Worm (Caenorhabditis elegans) whole organism, midembryonic: ENCODE data around the gene C09F12.2.

Experiments used
- T22C8.4 ChIP-seq: fragments of 200-800 bp; sonication (Bioruptor generic); IDR thresholded peaks from 2 replicates; pipeline ENCODE4 v1.3.6; 2022; ENCODE audit warnings: missing genetic modification characterization, missing compliant biosample characterization
- cog-1 ChIP-seq: sonication (generic microtip); optimal IDR thresholded peaks from 2 replicates; lab custom pipeline; 2016; ENCODE audit warnings: missing genetic modification characterization, missing compliant biosample characterization
- flt-1 ChIP-seq: fragments of 200-800 bp; sonication (Bioruptor generic); IDR thresholded peaks from 2 replicates; pipeline ENCODE4 v1.3.6; 2022; ENCODE audit warnings: missing genetic modification characterization, missing compliant biosample characterization
- klf-2 ChIP-seq: fragments of 200-800 bp; sonication (Bioruptor generic); conservative IDR thresholded peaks from 2 replicates; pipeline ENCODE4 v1.3.6; 2022; ENCODE audit warnings: missing genetic modification reagents, missing genetic modification characterization, missing compliant biosample characterization
- med-1 ChIP-seq: sonication (generic microtip); optimal IDR thresholded peaks from 2 replicates; lab custom pipeline; 2017; ENCODE audit warnings: missing genetic modification characterization, mild to moderate bottlenecking, missing compliant biosample characterization, antibody characterized with exemption, missing genetic modification reagents; ENCODE audit not compliant: insufficient read depth
- ref-1 ChIP-seq: fragments of 200-800 bp; sonication (Bioruptor generic); conservative IDR thresholded peaks from 2 replicates; pipeline ENCODE4 v1.3.6; 2022; ENCODE audit warnings: missing genetic modification reagents, missing genetic modification characterization, missing compliant biosample characterization
- tab-1 ChIP-seq: fragments of 200-800 bp; sonication (Bioruptor generic); IDR thresholded peaks from 2 replicates; pipeline ENCODE4 v1.3.6; 2022; ENCODE audit warnings: missing genetic modification characterization, missing compliant biosample characterization
- ztf-23 ChIP-seq: fragments of 200-800 bp; sonication (Bioruptor generic); IDR thresholded peaks from 2 replicates; pipeline ENCODE4 v1.3.6; 2022; ENCODE audit warnings: missing genetic modification reagents, missing genetic modification characterization, missing compliant biosample characterization
- ztf-29 ChIP-seq: fragments of 200-800 bp; sonication (Bioruptor generic); IDR thresholded peaks from 2 replicates; pipeline ENCODE4 v1.3.6; 2022; ENCODE audit warnings: missing genetic modification reagents, missing genetic modification characterization, missing compliant biosample characterization

The C09F12.2 gene

DNA sequence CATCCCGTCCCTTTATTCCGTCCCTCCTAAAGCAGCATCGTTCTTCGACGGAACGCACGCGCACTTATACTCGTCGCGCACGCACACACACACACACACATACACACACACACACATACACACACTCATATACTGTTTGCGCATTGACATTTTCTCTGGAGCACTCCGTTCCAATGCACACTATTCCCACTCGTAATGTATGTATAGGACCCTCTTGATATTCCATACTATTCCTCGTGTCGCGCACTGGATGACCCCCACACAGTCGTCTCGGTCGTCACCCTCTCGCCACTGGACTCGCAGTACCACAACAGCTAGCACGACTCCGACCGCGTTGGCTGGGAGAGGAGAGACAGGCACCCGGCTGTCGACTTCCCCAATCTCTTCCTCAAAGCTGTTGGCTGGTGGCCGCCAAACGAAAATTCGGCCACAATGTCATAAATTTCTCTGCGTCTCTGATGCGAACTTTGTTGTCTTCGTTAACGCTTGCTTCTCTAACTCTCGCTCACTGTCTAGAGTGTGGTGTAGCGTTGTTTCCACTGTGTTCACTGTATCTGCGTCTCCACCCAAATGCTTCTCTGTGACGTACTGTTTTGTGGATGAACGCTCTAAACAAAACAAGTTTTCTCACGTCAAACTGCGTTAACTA is 22.5 kb upstream of the C09F12.2 start:
- 0 out of 2 replicates have a peak, but pooled peaks have one; percentile 14 for TF ChIP-seq ref-1
- no peak for TF ChIP-seq tab-1 (GFP tag; lab: Robert Waterston, UW)
- TF ChIP-seq klf-2: no peak; the same call in 1 of the 2 replicates
- TF ChIP-seq med-1: no peak
- peak; percentile 96 for TF ChIP-seq cog-1 (tag; lab: Kevin White, UChicago)
- peak; percentile 58; the same call in 1 of the 2 replicates for TF ChIP-seq ztf-29 (GFP tag; lab: Robert Waterston, UW)
- no peak for TF ChIP-seq ztf-23
- peak; percentile 74; the same call in 1 of the 2 replicates for TF ChIP-seq flt-1 (GFP tag; lab: Robert Waterston, UW)
- no peak for TF ChIP-seq T22C8.4 (GFP tag; lab: Robert Waterston, UW)

DNA sequence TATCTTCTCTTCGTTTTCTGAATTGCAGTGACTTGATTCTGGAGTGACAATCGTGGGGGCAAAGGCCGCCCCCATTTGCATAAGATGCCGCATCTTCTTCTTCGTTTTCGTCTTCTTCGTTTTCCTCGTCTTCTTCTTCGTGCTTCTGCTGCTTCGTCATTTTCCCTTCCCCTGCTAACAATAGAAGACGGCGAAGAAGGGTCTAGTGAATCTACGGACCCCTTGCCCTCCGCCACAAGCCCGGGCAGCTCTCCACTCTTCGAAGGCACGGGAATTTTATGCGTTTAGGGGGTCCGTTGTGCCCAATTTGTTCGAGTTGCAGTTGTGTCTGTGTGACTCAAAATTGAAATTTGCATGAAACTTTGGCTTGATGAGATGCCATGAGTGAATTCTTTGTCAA is 21.8 kb upstream of the C09F12.2 start:
- TF ChIP-seq cog-1 (tag; lab: Kevin White, UChicago): no peak
- peak; percentile 53; the same call in 1 of the 2 replicates for TF ChIP-seq flt-1 (GFP tag; lab: Robert Waterston, UW)

DNA sequence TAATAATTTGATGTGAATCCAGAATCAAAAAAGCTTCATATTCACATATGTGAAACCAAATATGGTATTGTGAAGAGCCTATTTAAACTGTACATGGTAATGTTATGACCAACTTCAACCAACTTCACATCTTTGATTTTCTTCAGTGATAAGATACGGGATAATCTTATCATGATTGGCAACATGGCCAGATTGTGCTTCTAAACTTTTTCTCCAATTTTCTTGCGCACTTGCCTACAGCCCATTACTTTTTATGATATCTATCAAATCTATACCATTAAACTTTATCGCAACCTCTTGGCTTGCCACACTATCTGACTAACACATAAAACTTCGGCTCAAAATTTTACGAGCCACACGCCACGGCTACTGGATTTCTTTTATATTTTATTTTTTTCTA is 21.3 kb upstream of the C09F12.2 start:
- TF ChIP-seq ztf-29 (GFP tag; lab: Robert Waterston, UW) (no peak), tab-1 (GFP tag; lab: Robert Waterston, UW) (no peak), T22C8.4 (GFP tag; lab: Robert Waterston, UW) (no peak)

DNA sequence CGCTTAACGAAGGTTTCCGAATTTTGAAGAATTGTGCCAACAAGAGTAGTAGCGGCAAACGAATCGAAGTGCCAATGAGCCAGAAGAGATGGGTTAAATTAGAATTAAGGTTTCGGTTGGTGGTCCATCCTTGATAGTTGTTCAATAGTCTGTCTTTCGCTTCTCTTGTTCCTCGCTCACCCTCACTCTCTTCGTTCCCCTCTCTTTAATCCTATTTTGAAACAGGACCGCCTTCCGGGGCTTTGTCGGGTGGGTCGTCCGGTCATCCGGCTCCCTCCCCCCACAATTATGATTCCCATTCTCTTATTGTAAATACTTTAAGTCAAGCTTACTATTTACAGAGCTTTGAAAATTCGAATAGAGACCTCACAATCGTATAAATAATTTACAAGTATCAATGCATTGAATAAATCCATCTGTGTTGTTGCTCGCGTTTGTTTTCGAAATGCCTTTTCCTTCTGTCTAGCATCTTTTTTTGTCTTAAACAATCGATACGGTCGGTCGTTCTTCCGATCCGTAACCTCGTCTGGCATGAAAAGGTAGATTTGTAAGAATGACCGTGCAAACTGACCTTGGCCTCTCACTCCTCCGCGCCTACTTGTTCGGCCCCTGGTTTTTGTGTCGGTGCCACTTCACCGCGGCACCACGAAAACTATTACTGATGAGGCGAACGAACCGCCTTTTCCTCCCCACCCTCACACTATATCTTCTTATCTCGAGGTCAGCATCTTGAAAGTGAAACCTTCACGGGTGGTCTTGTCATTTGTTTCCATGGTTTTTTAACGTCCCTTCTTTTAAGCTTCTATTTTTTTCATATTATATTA is 20.4 kb upstream of the C09F12.2 start:
- TF ChIP-seq med-1: no peak
- no peak for TF ChIP-seq flt-1 (GFP tag; lab: Robert Waterston, UW)
- no peak for TF ChIP-seq ref-1
- no peak for TF ChIP-seq ztf-23
- no peak for TF ChIP-seq klf-2
- TF ChIP-seq ztf-29 (GFP tag; lab: Robert Waterston, UW): no peak
- TF ChIP-seq tab-1 (GFP tag; lab: Robert Waterston, UW): no peak
- no peak for TF ChIP-seq T22C8.4 (GFP tag; lab: Robert Waterston, UW)
- no peak for TF ChIP-seq cog-1 (tag; lab: Kevin White, UChicago)

DNA sequence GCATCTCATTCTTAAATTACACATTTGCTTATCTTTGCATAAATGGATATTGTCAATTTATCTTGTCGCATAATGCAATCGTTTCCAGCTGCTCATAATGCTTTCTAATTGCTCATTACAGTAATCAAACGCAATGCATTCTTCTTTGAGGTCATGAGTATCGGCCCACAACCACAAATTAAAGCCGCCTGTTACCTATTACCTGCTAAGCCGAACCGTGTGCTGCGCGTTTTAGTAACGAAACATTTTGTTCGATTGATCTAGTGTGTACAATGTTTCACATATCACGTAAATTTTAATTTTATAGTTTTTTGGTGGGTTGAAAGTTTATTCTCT is 19.8 kb upstream of the C09F12.2 start:
- TF ChIP-seq tab-1 (GFP tag; lab: Robert Waterston, UW): no peak
- no peak for TF ChIP-seq klf-2
- TF ChIP-seq T22C8.4 (GFP tag; lab: Robert Waterston, UW): no peak
- TF ChIP-seq cog-1 (tag; lab: Kevin White, UChicago): no peak
- TF ChIP-seq ztf-29 (GFP tag; lab: Robert Waterston, UW): no peak
- no peak for TF ChIP-seq med-1
- TF ChIP-seq ztf-23: no peak
- TF ChIP-seq flt-1 (GFP tag; lab: Robert Waterston, UW): no peak
- TF ChIP-seq ref-1: no peak

DNA sequence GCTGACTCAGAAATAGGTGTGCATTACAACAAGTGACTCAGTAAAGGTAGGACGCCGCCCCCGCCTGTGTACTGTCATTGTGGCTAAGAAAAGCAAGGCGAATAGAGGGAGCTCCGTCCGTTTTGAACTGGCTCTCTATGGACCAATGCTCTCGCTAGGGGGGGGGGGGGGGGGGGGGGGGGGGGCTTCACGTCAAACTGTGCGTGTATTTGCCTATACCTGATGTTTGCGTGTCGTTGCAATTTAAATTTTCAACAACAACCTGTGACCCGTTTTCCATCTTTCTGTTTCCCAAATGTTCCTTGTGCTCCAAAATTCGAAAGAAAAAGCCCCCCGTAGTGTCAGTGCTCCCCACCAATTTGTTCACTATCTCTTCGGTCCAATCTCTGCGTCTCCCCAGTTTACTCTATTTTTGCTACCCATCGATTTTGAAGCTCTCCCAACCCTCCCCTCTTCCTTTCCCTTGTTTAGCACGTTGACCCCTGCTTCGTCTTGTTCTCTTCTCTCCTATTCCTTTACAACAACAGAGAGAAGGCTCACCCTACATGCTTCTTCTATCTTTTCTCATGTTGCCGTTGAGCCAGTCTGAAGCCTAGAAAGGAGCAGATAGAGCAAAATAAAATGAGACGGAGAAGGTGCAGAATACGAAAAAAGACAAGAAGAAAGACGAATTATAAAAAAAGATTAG is 19.1 kb upstream of the C09F12.2 start:
- 0 out of 2 replicates have a peak, but pooled peaks have one; percentile 18 for TF ChIP-seq tab-1 (GFP tag; lab: Robert Waterston, UW)
- TF ChIP-seq klf-2: no peak
- TF ChIP-seq med-1: no peak
- no peak for TF ChIP-seq ztf-29 (GFP tag; lab: Robert Waterston, UW)
- TF ChIP-seq T22C8.4 (GFP tag; lab: Robert Waterston, UW): 0 out of 2 replicates have a peak, but pooled peaks have one; percentile 7
- TF ChIP-seq cog-1 (tag; lab: Kevin White, UChicago): peak; percentile 25
- no peak for TF ChIP-seq ref-1
- TF ChIP-seq ztf-23: no peak
- TF ChIP-seq flt-1 (GFP tag; lab: Robert Waterston, UW): no peak

DNA sequence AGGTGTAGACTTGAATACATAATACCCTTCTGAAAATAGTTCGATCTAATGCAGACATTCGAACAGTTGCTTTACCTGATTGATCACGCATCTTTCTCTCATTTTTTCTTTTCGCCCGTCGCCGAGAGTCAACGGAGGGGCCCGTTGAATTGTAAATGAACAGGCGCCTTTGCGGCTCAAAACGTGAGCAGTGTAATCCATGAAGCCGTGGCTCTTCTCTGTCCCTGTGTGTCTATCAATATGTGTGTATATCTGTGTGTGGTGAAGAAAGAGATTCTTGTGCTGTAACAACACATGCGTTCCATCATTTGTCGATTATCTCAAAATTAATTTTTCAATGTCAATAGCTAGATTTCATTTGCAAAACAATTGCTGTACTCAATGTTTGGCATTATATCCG is 18.2 kb upstream of the C09F12.2 start:
- TF ChIP-seq tab-1 (GFP tag; lab: Robert Waterston, UW): no peak
- TF ChIP-seq ref-1: no peak
- TF ChIP-seq klf-2: no peak
- no peak for TF ChIP-seq ztf-29 (GFP tag; lab: Robert Waterston, UW)
- no peak for TF ChIP-seq flt-1 (GFP tag; lab: Robert Waterston, UW)
- TF ChIP-seq cog-1 (tag; lab: Kevin White, UChicago): no peak
- TF ChIP-seq ztf-23: no peak
- no peak for TF ChIP-seq T22C8.4 (GFP tag; lab: Robert Waterston, UW)
- no peak for TF ChIP-seq med-1

DNA sequence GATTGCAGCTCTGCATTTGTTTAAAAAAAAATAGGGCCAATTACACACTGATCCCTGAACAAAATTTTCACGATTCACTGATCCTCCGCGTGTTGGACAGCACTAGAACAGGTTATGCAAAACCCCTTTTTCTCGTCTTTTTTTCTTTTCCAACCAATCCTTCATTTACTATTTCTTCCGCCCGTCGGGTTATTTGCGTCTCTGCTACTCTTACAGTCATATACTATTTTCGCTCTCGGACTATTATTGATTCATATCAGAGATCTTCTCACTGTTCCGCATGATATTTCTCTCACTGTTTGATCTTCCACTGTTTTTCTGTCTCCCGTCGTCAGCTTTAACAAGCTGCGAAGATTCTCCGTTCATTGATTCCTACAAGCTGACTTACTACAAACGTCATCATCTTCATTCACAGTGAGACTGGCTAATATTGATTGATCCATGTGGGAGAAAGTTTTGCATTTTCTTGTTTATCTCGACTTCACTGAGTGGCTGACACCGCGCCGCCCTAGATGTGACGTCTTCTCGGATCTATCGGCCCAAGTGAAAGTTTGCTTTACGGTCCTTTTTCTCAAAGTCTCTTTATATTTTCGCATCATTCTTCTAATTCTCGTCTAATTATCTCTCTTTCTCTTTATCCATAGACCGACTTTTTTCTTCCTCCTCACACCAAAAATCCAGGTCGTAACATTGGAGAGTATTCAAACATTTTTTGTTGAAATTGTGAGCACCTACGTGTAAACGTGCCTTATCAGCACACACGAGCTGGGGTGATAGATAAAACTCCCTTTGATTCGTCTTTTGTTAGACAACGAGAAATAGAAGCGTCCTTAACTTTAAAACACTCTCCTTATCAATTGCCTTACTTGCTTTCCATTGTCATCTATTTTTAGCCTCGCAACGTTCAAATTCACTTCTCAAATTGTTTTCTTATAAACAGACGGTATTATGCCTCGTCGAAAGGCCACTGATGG is 17.3 kb upstream of the C09F12.2 start:
- TF ChIP-seq ztf-23 (no peak), T22C8.4 (GFP tag; lab: Robert Waterston, UW) (no peak), med-1 (no peak), cog-1 (tag; lab: Kevin White, UChicago) (no peak), ref-1 (no peak), tab-1 (GFP tag; lab: Robert Waterston, UW) (no peak), ztf-29 (GFP tag; lab: Robert Waterston, UW) (no peak)

DNA sequence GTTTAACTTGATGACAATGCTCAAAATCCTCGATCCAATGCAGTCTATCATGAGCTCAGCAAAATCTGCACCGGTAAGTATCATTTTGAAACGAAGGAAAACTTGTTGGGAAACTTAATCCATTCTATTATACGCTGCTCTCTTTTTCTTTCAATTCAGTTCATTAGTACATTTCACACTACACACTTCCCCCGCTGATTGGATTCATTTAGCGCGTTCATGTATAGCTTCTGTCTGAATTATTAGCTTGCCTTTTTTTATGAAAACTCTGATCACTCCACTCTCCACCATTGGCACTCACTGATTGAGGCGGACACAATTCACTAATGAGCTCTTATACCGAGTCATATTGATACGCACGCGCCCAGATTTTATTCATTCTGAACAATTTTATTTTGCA is 15.5 kb upstream of the C09F12.2 start:
- TF ChIP-seq med-1: no peak
- TF ChIP-seq flt-1 (GFP tag; lab: Robert Waterston, UW): no peak
- TF ChIP-seq cog-1 (tag; lab: Kevin White, UChicago): no peak
- no peak for TF ChIP-seq klf-2
- TF ChIP-seq T22C8.4 (GFP tag; lab: Robert Waterston, UW): no peak
- no peak for TF ChIP-seq tab-1 (GFP tag; lab: Robert Waterston, UW)
- no peak for TF ChIP-seq ref-1
- no peak for TF ChIP-seq ztf-23
- TF ChIP-seq ztf-29 (GFP tag; lab: Robert Waterston, UW): no peak
